Fruit fly (Drosophila melanogaster) whole organism, embryonic: ENCODE results near the gene Pfdn2.
A peak's percentile ranks its signal among the peaks of the same experiment; 100 is the strongest.

ENCODE experiments used
- Aef1 ChIP-seq: fragments of 200-800 bp; sonication (Bioruptor generic); IDR thresholded peaks from 3 replicates; pipeline ENCODE4 v1.3.6; 2022; ENCODE audit warnings: missing biosample characterization, missing genetic modification characterization
- Bgb ChIP-seq: fragments of 200-800 bp; sonication (Bioruptor generic); IDR thresholded peaks from 2 replicates; pipeline ENCODE4 v1.3.6; 2022; ENCODE audit warnings: missing biosample characterization, missing genetic modification characterization; ENCODE audit not compliant: partially characterized antibody
- Bteb2 ChIP-seq: fragments of 200-800 bp; sonication (Bioruptor generic); optimal IDR thresholded peaks from 2 replicates; lab custom pipeline; 2016; ENCODE audit warnings: missing biosample characterization, missing genetic modification characterization
- CG11093 ChIP-seq: fragments of 200-800 bp; sonication (Bioruptor generic); IDR thresholded peaks from 3 replicates; pipeline ENCODE4 v1.3.6; 2022; ENCODE audit warnings: missing biosample characterization, missing genetic modification characterization
- CG12104 ChIP-seq: fragments of 200-800 bp; sonication (Bioruptor generic); optimal IDR thresholded peaks from 3 replicates; lab custom pipeline; 2016; ENCODE audit warnings: missing biosample characterization, missing genetic modification characterization
- CG15011 ChIP-seq: fragments of 200-800 bp; sonication (Bioruptor generic); optimal IDR thresholded peaks from 3 replicates; lab custom pipeline; 2018; ENCODE audit warnings: missing biosample characterization, mild to moderate bottlenecking, missing genetic modification characterization
- CG16813 ChIP-seq: fragments of 200-800 bp; sonication (Bioruptor generic); IDR thresholded peaks from 3 replicates; pipeline ENCODE4 v1.3.6; 2022; ENCODE audit warnings: missing biosample characterization, missing genetic modification characterization; ENCODE audit not compliant: partially characterized antibody
- CG16815 ChIP-seq: fragments of 200-800 bp; sonication (Bioruptor generic); optimal IDR thresholded peaks from 3 replicates; lab custom pipeline; 2017; ENCODE audit warnings: missing biosample characterization, mild to moderate bottlenecking, missing genetic modification characterization
- CG16863 ChIP-seq: fragments of 200-800 bp; sonication (Bioruptor generic); optimal IDR thresholded peaks from 3 replicates; lab custom pipeline; 2016; ENCODE audit warnings: missing biosample characterization, missing genetic modification characterization
- CG17802 ChIP-seq: fragments of 200-800 bp; sonication (Bioruptor generic); optimal IDR thresholded peaks from 2 replicates; lab custom pipeline; 2018; ENCODE audit warnings: missing biosample characterization, mild to moderate bottlenecking, missing genetic modification characterization, moderate library complexity
- CG18476 ChIP-seq: fragments of 200-800 bp; sonication (Bioruptor generic); optimal IDR thresholded peaks from 2 replicates; lab custom pipeline; 2016; ENCODE audit warnings: missing biosample characterization, mild to moderate bottlenecking, missing genetic modification characterization
- CG2889 ChIP-seq: fragments of 200-800 bp; sonication (Bioruptor generic); IDR thresholded peaks from 3 replicates; pipeline ENCODE4 v1.3.6; 2022; ENCODE audit warnings: missing biosample characterization, missing genetic modification characterization
- CG31388 ChIP-seq: fragments of 200-800 bp; sonication (Bioruptor generic); optimal IDR thresholded peaks from 2 replicates; lab custom pipeline; 2016; ENCODE audit warnings: missing biosample characterization, missing genetic modification characterization
- CG3163 ChIP-seq: fragments of 200-800 bp; sonication (Bioruptor generic); optimal IDR thresholded peaks from 3 replicates; lab custom pipeline; 2016; ENCODE audit warnings: missing biosample characterization, missing genetic modification characterization
- CG34224 ChIP-seq: fragments of 200-800 bp; sonication (Bioruptor generic); IDR thresholded peaks from 3 replicates; pipeline ENCODE4 v1.3.6; 2022; ENCODE audit warnings: missing biosample characterization, missing genetic modification characterization; ENCODE audit not compliant: partially characterized antibody
- CG3838 ChIP-seq: fragments of 200-800 bp; sonication (Bioruptor generic); optimal IDR thresholded peaks from 3 replicates; lab custom pipeline; 2016; ENCODE audit warnings: missing biosample characterization, missing genetic modification characterization
- CG3847 ChIP-seq: fragments of 200-800 bp; sonication (Bioruptor generic); IDR thresholded peaks from 2 replicates; pipeline ENCODE4 v1.3.6; 2022; ENCODE audit warnings: missing biosample characterization, missing genetic modification characterization
- CG4617 ChIP-seq: fragments of 200-800 bp; sonication (Bioruptor generic); optimal IDR thresholded peaks from 3 replicates; lab custom pipeline; 2016; ENCODE audit warnings: missing biosample characterization, missing genetic modification characterization, borderline replicate concordance
- CG4854 ChIP-seq: fragments of 200-800 bp; sonication (Bioruptor generic); optimal IDR thresholded peaks from 2 replicates; lab custom pipeline; 2016; ENCODE audit warnings: missing biosample characterization, missing genetic modification characterization, inconsistent platforms
- CG6175 ChIP-seq: fragments of 200-800 bp; sonication (Bioruptor generic); IDR thresholded peaks from 3 replicates; pipeline ENCODE4 v1.3.6; 2022; ENCODE audit warnings: missing biosample characterization, missing genetic modification characterization
- CG6683 ChIP-seq: fragments of 200-800 bp; sonication (Bioruptor generic); optimal IDR thresholded peaks from 2 replicates; lab custom pipeline; 2017; ENCODE audit warnings: missing biosample characterization, mild to moderate bottlenecking, missing genetic modification characterization, missing genetic modification reagents
- CG7987 ChIP-seq: fragments of 200-800 bp; sonication (Bioruptor generic); optimal IDR thresholded peaks from 2 replicates; lab custom pipeline; 2018; ENCODE audit warnings: missing biosample characterization, mild to moderate bottlenecking, missing genetic modification characterization, moderate library complexity
- CTCF ChIP-seq: fragments of 200-800 bp; sonication (Bioruptor generic); optimal IDR thresholded peaks from 2 replicates; lab custom pipeline; 2017; ENCODE audit warnings: missing biosample characterization, mild to moderate bottlenecking, missing genetic modification characterization, moderate library complexity
- CkIIα-i1 ChIP-seq: fragments of 200-800 bp; sonication (Bioruptor generic); IDR thresholded peaks from 2 replicates; pipeline ENCODE4 v1.3.6; 2022; ENCODE audit warnings: missing biosample characterization, missing genetic modification characterization
- CoRest ChIP-seq: fragments of 200-800 bp; sonication (Bioruptor generic); optimal IDR thresholded peaks from 3 replicates; lab custom pipeline; 2018; ENCODE audit warnings: missing biosample characterization, mild to moderate bottlenecking, missing genetic modification characterization, moderate library complexity
- Doc2 ChIP-seq: fragments of 200-800 bp; sonication (Bioruptor generic); IDR thresholded peaks from 2 replicates; pipeline ENCODE4 v1.3.6; 2022; ENCODE audit warnings: missing biosample characterization, missing genetic modification characterization
- Dp ChIP-seq: fragments of 200-800 bp; sonication (Bioruptor generic); optimal IDR thresholded peaks from 2 replicates; lab custom pipeline; 2018; ENCODE audit warnings: missing biosample characterization, mild to moderate bottlenecking, missing genetic modification characterization, moderate library complexity
- Ets65A ChIP-seq: fragments of 200-800 bp; sonication (Bioruptor generic); peaks from one replicate; lab custom pipeline; 2016; ENCODE audit warnings: missing biosample characterization, missing genetic modification characterization
- Hr3 ChIP-seq: fragments of 200-800 bp; sonication (Bioruptor generic); optimal IDR thresholded peaks from 3 replicates; lab custom pipeline; 2016; ENCODE audit warnings: missing biosample characterization, missing genetic modification characterization
- Spps ChIP-seq: fragments of 200-800 bp; sonication (Bioruptor generic); optimal IDR thresholded peaks from 2 replicates; lab custom pipeline; 2018; ENCODE audit warnings: missing biosample characterization, mild to moderate bottlenecking, missing genetic modification characterization
- Tbp ChIP-seq: fragments of >200 bp; optimal IDR thresholded peaks from 2 replicates; lab custom pipeline; 2018; ENCODE audit warnings: missing biosample characterization, missing genetic modification characterization
- Xrp1 ChIP-seq: fragments of 200-800 bp; sonication (Bioruptor generic); IDR thresholded peaks from 2 replicates; pipeline ENCODE4 v1.3.6; 2022; ENCODE audit warnings: missing biosample characterization, missing genetic modification characterization
- ab ChIP-seq: fragments of 200-800 bp; sonication (Bioruptor generic); optimal IDR thresholded peaks from 2 replicates; lab custom pipeline; 2016; ENCODE audit warnings: missing biosample characterization, missing genetic modification characterization
- bbx ChIP-seq: fragments of 200-800 bp; sonication (Bioruptor generic); IDR thresholded peaks from 2 replicates; pipeline ENCODE4 v1.3.6; 2022; ENCODE audit warnings: missing biosample characterization, missing genetic modification characterization; ENCODE audit not compliant: partially characterized antibody
- cad ChIP-seq: fragments of >200 bp; optimal IDR thresholded peaks from 2 replicates; lab custom pipeline; 2017; ENCODE audit warnings: missing biosample characterization, missing genetic modification characterization
- cato ChIP-seq: fragments of 200-800 bp; sonication (Bioruptor generic); optimal IDR thresholded peaks from 2 replicates; lab custom pipeline; 2016; ENCODE audit warnings: missing biosample characterization, missing genetic modification characterization, borderline replicate concordance
- crc ChIP-seq: fragments of 200-800 bp; sonication (Bioruptor generic); optimal IDR thresholded peaks from 2 replicates; lab custom pipeline; 2016; ENCODE audit warnings: missing biosample characterization, missing genetic modification characterization
- crol ChIP-seq: fragments of 200-800 bp; sonication (Bioruptor generic); IDR thresholded peaks from 2 replicates; pipeline ENCODE4 v1.3.6; 2022; ENCODE audit warnings: missing biosample characterization, missing genetic modification characterization
- dati ChIP-seq: fragments of 200-800 bp; sonication (Bioruptor generic); IDR thresholded peaks from 2 replicates; pipeline ENCODE4 v1.3.6; 2022; ENCODE audit warnings: missing biosample characterization, missing genetic modification characterization
- disco-r ChIP-seq: fragments of 200-800 bp; sonication (Bioruptor generic); optimal IDR thresholded peaks from 2 replicates; lab custom pipeline; 2016; ENCODE audit warnings: missing biosample characterization, missing genetic modification characterization
- gem ChIP-seq: fragments of 200-800 bp; sonication (Bioruptor generic); optimal IDR thresholded peaks from 2 replicates; lab custom pipeline; 2019; ENCODE audit warnings: missing biosample characterization, mild to moderate bottlenecking, missing genetic modification characterization, moderate library complexity
- ind ChIP-seq: fragments of 200-800 bp; sonication (Bioruptor generic); optimal IDR thresholded peaks from 3 replicates; lab custom pipeline; 2016; ENCODE audit warnings: missing biosample characterization, missing genetic modification characterization
- jigr1 ChIP-seq: fragments of 200-800 bp; sonication (Bioruptor generic); IDR thresholded peaks from 3 replicates; pipeline ENCODE4 v1.3.6; 2022; ENCODE audit warnings: missing biosample characterization, missing genetic modification characterization
- ken ChIP-seq: fragments of 200-800 bp; sonication (Bioruptor generic); IDR thresholded peaks from 3 replicates; pipeline ENCODE4 v1.3.6; 2022; ENCODE audit warnings: missing biosample characterization, missing genetic modification characterization
- nerfin-2 ChIP-seq: fragments of 200-800 bp; sonication (Bioruptor generic); IDR thresholded peaks from 2 replicates; pipeline ENCODE4 v1.3.6; 2022; ENCODE audit warnings: missing biosample characterization, missing genetic modification characterization; ENCODE audit not compliant: partially characterized antibody
- nmo ChIP-seq: fragments of 200-800 bp; sonication (Bioruptor generic); optimal IDR thresholded peaks from 2 replicates; lab custom pipeline; 2018; ENCODE audit warnings: missing biosample characterization, mild to moderate bottlenecking, missing genetic modification characterization, moderate library complexity
- ranshi ChIP-seq: fragments of 200-800 bp; sonication (Bioruptor generic); IDR thresholded peaks from 2 replicates; pipeline ENCODE4 v1.3.6; 2022; ENCODE audit warnings: missing biosample characterization, missing genetic modification characterization
- salm ChIP-seq: fragments of 200-800 bp; sonication (Bioruptor generic); optimal IDR thresholded peaks from 2 replicates; lab custom pipeline; 2018; ENCODE audit warnings: missing biosample characterization, mild to moderate bottlenecking, missing genetic modification characterization
- sqz ChIP-seq: fragments of 200-800 bp; sonication (Bioruptor generic); optimal IDR thresholded peaks from 3 replicates; lab custom pipeline; 2018; ENCODE audit warnings: missing biosample characterization, mild to moderate bottlenecking, missing genetic modification characterization
- sug ChIP-seq: fragments of 200-800 bp; optimal IDR thresholded peaks from 2 replicates; lab custom pipeline; 2019; ENCODE audit warnings: missing biosample characterization, mild to moderate bottlenecking, missing genetic modification characterization, moderate library complexity
- tll ChIP-seq, 2 experiments: fragments of 200-800 bp in 1 of 2; fragments of >200 bp in 1 of 2; sonication (Bioruptor generic) in 1 of 2; optimal IDR thresholded peaks; 2 replicates each; lab custom pipeline; 2017 to 2019; ENCODE audit warnings: missing biosample characterization in 2 of 2, missing genetic modification characterization in 2 of 2, mild to moderate bottlenecking in 1 of 2, moderate library complexity in 1 of 2

Gene Pfdn2

DNA sequence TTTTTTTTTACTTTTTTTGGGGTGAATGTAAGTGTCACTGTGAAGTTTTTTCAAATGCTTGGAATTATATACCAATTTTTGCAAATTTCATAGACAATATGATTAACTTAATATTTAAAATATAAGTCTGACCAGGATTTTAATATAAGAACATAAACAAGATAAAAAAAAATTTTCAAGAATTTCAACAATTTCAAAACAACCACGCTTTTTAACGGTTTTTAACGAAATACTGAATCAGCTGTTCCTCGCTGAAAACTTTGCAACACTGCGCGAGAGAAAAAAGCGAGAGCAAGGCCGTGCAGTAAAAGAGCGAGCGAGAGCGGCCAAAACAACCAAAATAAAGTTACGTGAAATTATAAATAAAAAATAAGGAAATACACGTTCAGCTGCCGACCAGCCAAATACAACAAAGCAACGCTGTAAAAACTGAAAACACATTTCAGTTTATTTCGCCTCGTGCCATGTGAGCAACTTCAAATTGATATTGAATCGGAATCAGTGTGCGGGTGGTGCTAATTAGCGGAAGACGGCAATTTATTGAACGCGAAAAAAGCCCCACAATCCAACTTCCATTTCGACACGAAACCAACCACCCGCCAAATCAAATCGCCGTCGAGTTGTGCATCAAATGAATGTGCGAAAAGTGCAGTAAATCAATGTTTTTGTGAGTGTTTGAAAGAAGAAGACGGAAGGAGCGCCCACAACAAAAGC, 22.2 kb upstream of the Pfdn2 start, which contains the start of the genes CG46439, Iyd and CG33947 (continued):
- TF ChIP-seq CG16815 (GFP tag; lab: Kevin White, UChicago) (no peak), Spps (tag; lab: Kevin White, UChicago) (no peak), sqz (GFP tag; lab: Kevin White, UChicago) (peak; percentile 60), Ets65A (GFP tag; lab: Kevin White, UChicago) (no peak), CG31388 (GFP tag; lab: Kevin White, UChicago) (no peak), CG3163 (no peak), ab (GFP tag; lab: Kevin White, UChicago) (no peak), CG15011 (GFP tag; lab: Kevin White, UChicago) (no peak), tll (GFP tag; optimal IDR thresholded peaks at IDR 0.05; lab: Kevin White, UChicago) (no peak), CG18476 (GFP tag; lab: Kevin White, UChicago) (no peak), disco-r (GFP tag; lab: Kevin White, UChicago) (no peak), CG6683 (GFP tag; lab: Kevin White, UChicago) (no peak), crol (no peak), CG2889 (no peak), bbx (GFP tag; lab: Robert Waterston, UW) (no peak), ken (GFP tag; lab: Robert Waterston, UW) (0 out of 3 replicates have a peak, but pooled peaks have one; percentile 19), Hr3 (GFP tag; lab: Kevin White, UChicago) (no peak), sug (tag; lab: Kevin White, UChicago) (peak; percentile 11), cato (GFP tag; lab: Kevin White, UChicago) (no peak), CG16863 (GFP tag; lab: Kevin White, UChicago) (no peak), CG3847 (GFP tag; lab: Robert Waterston, UW) (no peak), Xrp1 (0 out of 2 replicates have a peak, but pooled peaks have one; percentile 19), CoRest (no peak), CG6175 (no peak), dati (GFP tag; lab: Robert Waterston, UW) (no peak), cad (GFP tag; lab: Kevin White, UChicago) (no peak), CG12104 (GFP tag; lab: Kevin White, UChicago) (no peak), CTCF (GFP tag; lab: Kevin White, UChicago) (peak; percentile 23), CG16813 (0 out of 3 replicates have a peak, but pooled peaks have one; percentile 16), gem (tag; lab: Kevin White, UChicago) (peak; percentile 5), jigr1 (GFP tag; lab: Robert Waterston, UW) (no peak), CG17802 (tag; lab: Kevin White, UChicago) (no peak), CG4854 (GFP tag; lab: Kevin White, UChicago) (no peak), CG4617 (GFP tag; lab: Kevin White, UChicago) (peak; percentile 8), Bgb (GFP tag; lab: Robert Waterston, UW) (peak; percentile 37; the same call in 1 of the 2 replicates), Tbp (GFP tag; lab: Kevin White, UChicago) (no peak), CG3838 (GFP tag; lab: Kevin White, UChicago) (no peak), salm (tag; lab: Kevin White, UChicago) (no peak), CG7987 (GFP tag; lab: Kevin White, UChicago) (no peak), crc (no peak), CG34224 (GFP tag; lab: Robert Waterston, UW) (peak; percentile 56; the same call in 2 of the 3 replicates), ind (GFP tag; lab: Kevin White, UChicago) (no peak), Aef1 (GFP tag; lab: Robert Waterston, UW) (no peak), Dp (GFP tag; lab: Kevin White, UChicago) (peak; percentile 67), Bteb2 (no peak), nmo (GFP tag; lab: Kevin White, UChicago) (no peak), CG11093 (GFP tag; lab: Robert Waterston, UW) (no peak), CkIIα-i1 (GFP tag; lab: Robert Waterston, UW) (no peak), nerfin-2 (GFP tag; lab: Robert Waterston, UW) (no peak), ranshi (GFP tag; lab: Robert Waterston, UW) (no peak), Doc2 (GFP tag; lab: Robert Waterston, UW) (no peak)
